Fruit fly (Drosophila melanogaster) whole organism, adult: ENCODE results near the gene Dnaaf5.

Experiments used
- CG11617 ChIP-seq: fragments of 200-800 bp; sonication (Bioruptor generic); optimal IDR thresholded peaks from 2 replicates; lab custom pipeline; 2017; ENCODE audit warnings: mild to moderate bottlenecking, missing biosample characterization, missing genetic modification reagents, missing genetic modification characterization
- CG12768 ChIP-seq: fragments of 200-800 bp; sonication (Bioruptor generic); optimal IDR thresholded peaks from 2 replicates; lab custom pipeline; 2017; ENCODE audit warnings: missing biosample characterization, missing genetic modification characterization, mild to moderate bottlenecking, moderate library complexity, missing genetic modification reagents
- CG14711 ChIP-seq: fragments of 200-800 bp; sonication (Bioruptor generic); optimal IDR thresholded peaks from 2 replicates; lab custom pipeline; 2018; ENCODE audit warnings: missing biosample characterization, mild to moderate bottlenecking, missing genetic modification characterization, moderate library complexity
- CG1620 ChIP-seq: fragments of 200-800 bp; sonication (Bioruptor generic); optimal IDR thresholded peaks from 2 replicates; lab custom pipeline; 2016; ENCODE audit warnings: missing biosample characterization, missing genetic modification characterization
- CG33017 ChIP-seq: fragments of 200-800 bp; sonication (Bioruptor generic); optimal IDR thresholded peaks from 2 replicates; lab custom pipeline; 2018; ENCODE audit warnings: missing biosample characterization, mild to moderate bottlenecking, missing genetic modification characterization, moderate library complexity
- CG5204 ChIP-seq: fragments of 200-800 bp; sonication (Bioruptor generic); optimal IDR thresholded peaks from 2 replicates; lab custom pipeline; 2016; ENCODE audit warnings: missing biosample characterization, missing genetic modification characterization
- CG7045 ChIP-seq: fragments of 200-800 bp; sonication (Bioruptor generic); optimal IDR thresholded peaks from 2 replicates; lab custom pipeline; 2017; ENCODE audit warnings: missing biosample characterization, mild to moderate bottlenecking, missing genetic modification characterization
- CG7101 ChIP-seq: fragments of 200-800 bp; sonication (Bioruptor generic); optimal IDR thresholded peaks from 2 replicates; lab custom pipeline; 2018; ENCODE audit warnings: missing biosample characterization, mild to moderate bottlenecking, missing genetic modification characterization, moderate library complexity
- Clk ChIP-seq: fragments of 200-800 bp; sonication (Bioruptor generic); optimal IDR thresholded peaks from 2 replicates; lab custom pipeline; 2017; ENCODE audit warnings: missing biosample characterization, missing genetic modification characterization
- Crg-1 ChIP-seq: fragments of 200-800 bp; sonication (Bioruptor generic); optimal IDR thresholded peaks from 2 replicates; lab custom pipeline; 2016; ENCODE audit warnings: missing biosample characterization, missing genetic modification characterization
- Hr96 ChIP-seq: fragments of 200-800 bp; sonication (Bioruptor generic); optimal IDR thresholded peaks from 2 replicates; lab custom pipeline; 2016; ENCODE audit warnings: missing biosample characterization, missing genetic modification characterization
- Mnt ChIP-seq: fragments of 200-800 bp; sonication (Bioruptor generic); optimal IDR thresholded peaks from 2 replicates; lab custom pipeline; 2016; ENCODE audit warnings: missing biosample characterization, mild to moderate bottlenecking, missing genetic modification characterization
- bab1 ChIP-seq: fragments of 200-800 bp; sonication (Bioruptor generic); optimal IDR thresholded peaks from 3 replicates; lab custom pipeline; 2019; ENCODE audit warnings: missing biosample characterization, mild to moderate bottlenecking, missing genetic modification characterization, moderate library complexity
- cic ChIP-seq: fragments of 200-800 bp; sonication (Bioruptor generic); optimal IDR thresholded peaks from 2 replicates; lab custom pipeline; 2017; ENCODE audit warnings: missing biosample characterization, mild to moderate bottlenecking, missing genetic modification characterization, moderate library complexity
- cnc ChIP-seq, 2 experiments: fragments of >200 bp; optimal IDR thresholded peaks; 2 replicates each; lab custom pipeline; 2017
- kay ChIP-seq: fragments of 200-800 bp; sonication (Bioruptor generic); peaks from one replicate; lab custom pipeline; 2016; ENCODE audit warnings: missing biosample characterization, missing genetic modification characterization, borderline replicate concordance
- ovo ChIP-seq: fragments of 200-800 bp; sonication (Bioruptor generic); optimal IDR thresholded peaks from 2 replicates; lab custom pipeline; 2016; ENCODE audit warnings: missing biosample characterization, missing genetic modification characterization
- pad ChIP-seq: fragments of 200-800 bp; sonication (Bioruptor generic); optimal IDR thresholded peaks from 3 replicates; lab custom pipeline; 2017; ENCODE audit warnings: missing biosample characterization, missing genetic modification characterization, mild to moderate bottlenecking, moderate library complexity, missing genetic modification reagents
- tj ChIP-seq: fragments of 200-800 bp; sonication (Bioruptor generic); optimal IDR thresholded peaks from 3 replicates; lab custom pipeline; 2017; ENCODE audit warnings: missing biosample characterization, mild to moderate bottlenecking, missing genetic modification characterization, moderate library complexity
- toe ChIP-seq: fragments of 200-800 bp; sonication (Bioruptor generic); optimal IDR thresholded peaks from 2 replicates; lab custom pipeline; 2016; ENCODE audit warnings: missing biosample characterization, missing genetic modification characterization

The Dnaaf5 gene

DNA sequence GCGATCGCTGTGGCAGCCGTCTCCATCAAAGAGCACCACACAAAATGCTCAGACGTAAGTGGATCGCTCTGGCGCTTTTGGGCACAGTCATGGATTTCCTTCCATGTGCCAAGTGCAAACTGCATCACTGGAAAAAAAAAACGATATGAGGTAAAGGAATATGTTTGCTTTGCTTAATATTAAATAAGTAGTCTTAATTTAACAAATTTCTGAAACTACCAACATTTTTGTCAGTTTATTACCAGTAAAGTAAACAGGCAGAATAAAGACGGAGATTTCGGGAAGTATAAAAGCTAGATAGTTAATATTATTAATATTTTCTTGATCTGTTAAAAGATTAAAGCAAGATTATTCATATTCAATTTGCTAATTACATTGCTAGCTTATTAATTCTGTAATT, 22.9 kb upstream of the Dnaaf5 start:
- TF ChIP-seq kay (GFP tag; lab: Kevin White, UChicago) (no peak), CG5204 (GFP tag; lab: Kevin White, UChicago) (no peak), CG14711 (tag; lab: Kevin White, UChicago) (no peak), Hr96 (no peak), CG12768 (GFP tag; lab: Kevin White, UChicago) (no peak), toe (GFP tag; lab: Kevin White, UChicago) (no peak), Mnt (GFP tag; lab: Kevin White, UChicago) (no peak)

DNA sequence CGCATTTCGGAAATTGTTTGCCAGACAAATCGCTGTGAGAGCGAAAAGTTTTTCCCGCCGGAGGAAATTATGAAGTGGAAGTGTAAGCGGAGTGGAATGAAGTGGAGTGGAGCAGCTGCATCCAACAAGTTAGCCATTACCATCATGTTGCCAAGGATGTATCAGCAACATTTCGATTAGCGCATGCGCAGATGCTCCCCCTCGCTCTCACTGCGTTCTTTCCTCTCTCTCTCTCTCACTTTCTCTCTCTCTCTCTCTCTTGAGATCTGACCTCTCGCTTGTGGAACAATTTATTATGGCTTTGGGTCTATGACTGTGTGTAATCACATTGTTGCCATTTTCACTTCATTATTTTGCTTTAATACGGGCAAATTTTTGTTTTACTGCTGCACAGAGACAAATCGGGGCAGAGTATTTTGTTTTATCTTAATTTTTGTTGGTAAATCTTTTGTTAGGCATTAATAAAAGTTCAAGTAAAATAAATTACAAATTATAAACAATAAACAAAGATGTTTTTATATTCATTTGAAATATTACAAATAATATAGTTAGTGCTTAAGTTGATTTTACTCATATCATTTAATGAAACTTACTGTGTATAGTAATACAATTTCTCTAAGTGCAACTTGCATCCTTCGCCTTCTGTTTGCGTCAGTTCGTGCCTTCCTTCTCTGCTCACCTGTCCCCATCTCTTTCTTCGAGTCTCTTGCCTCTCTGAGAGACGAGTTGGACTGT, 20.9 kb upstream of the Dnaaf5 start:
- TF ChIP-seq Hr96 (no peak), tj (GFP tag; lab: Kevin White, UChicago) (peak; percentile 35), bab1 (peak; percentile 70), Clk (GFP tag; lab: Kevin White, UChicago) (peak; percentile 44), pad (peak; percentile 42), CG1620 (GFP tag; lab: Kevin White, UChicago) (peak; percentile 6), Crg-1 (GFP tag; lab: Kevin White, UChicago) (no peak), toe (GFP tag; lab: Kevin White, UChicago) (no peak), CG33017 (tag; lab: Kevin White, UChicago) (peak; percentile 87), CG12768 (GFP tag; lab: Kevin White, UChicago) (peak; percentile 76), kay (GFP tag; lab: Kevin White, UChicago) (no peak), cnc (optimal IDR thresholded peaks at IDR 0.05; lab: Kevin White, UChicago) (no peak), CG7101 (tag; lab: Kevin White, UChicago) (peak; percentile 80), ovo (GFP tag; lab: Kevin White, UChicago) (peak; percentile 5), CG7045 (GFP tag; lab: Kevin White, UChicago) (peak; percentile 88), CG14711 (tag; lab: Kevin White, UChicago) (peak; percentile 79), CG5204 (GFP tag; lab: Kevin White, UChicago) (peak; percentile 39), Mnt (GFP tag; lab: Kevin White, UChicago) (no peak), cic (GFP tag; lab: Kevin White, UChicago) (no peak), CG11617 (GFP tag; lab: Kevin White, UChicago) (peak; percentile 66)

DNA sequence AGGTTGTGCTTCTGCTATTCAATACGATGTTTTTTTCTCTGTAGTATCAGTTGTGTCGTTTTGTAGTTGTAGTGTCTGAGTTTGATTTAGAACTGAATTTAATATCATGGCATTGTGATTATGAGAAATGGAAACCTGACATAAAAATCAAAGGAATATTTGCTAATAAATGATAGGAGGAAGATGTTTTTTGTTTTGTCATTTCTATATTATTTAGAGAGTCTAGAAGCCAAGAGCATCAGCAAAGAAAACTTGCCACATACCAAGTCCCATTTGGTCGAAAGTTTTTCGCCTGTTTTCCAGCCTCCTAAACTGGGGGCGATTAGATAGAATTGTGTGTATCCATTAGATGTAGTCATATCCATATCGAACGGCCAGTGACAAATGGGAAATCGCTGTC, 20.0 kb upstream of the Dnaaf5 start, which contains the start of gene soti:
soti (minus strand) TSS at position 101 of the 400 bp plus-strand sequence.
- TF ChIP-seq cnc (optimal IDR thresholded peaks at IDR 0.05; lab: Kevin White, UChicago) (no peak), CG33017 (tag; lab: Kevin White, UChicago) (no peak), CG7101 (tag; lab: Kevin White, UChicago) (no peak), CG7045 (GFP tag; lab: Kevin White, UChicago) (no peak), ovo (GFP tag; lab: Kevin White, UChicago) (no peak)

DNA sequence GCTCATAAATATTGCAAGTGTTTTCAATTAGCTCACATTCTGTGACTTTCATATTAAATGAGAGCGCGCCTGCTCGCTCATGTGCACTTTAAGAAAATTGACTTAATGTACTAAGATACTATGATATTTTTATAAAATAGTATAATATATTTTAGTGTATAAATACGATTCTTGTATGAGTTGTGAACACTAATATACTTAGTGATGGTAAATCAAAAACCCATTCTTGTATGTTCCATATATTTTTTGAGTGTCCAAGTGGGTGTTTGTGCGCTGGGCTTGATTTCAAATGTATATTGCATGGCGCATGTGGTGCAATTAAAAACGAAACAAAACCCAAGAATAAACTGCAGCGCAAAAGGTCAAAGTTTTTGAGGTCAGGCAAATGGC, 12.2 kb upstream of the Dnaaf5 start:
- TF ChIP-seq CG33017 (tag; lab: Kevin White, UChicago) = peak; percentile 40
- no peak for TF ChIP-seq CG5204 (GFP tag; lab: Kevin White, UChicago)
- peak; percentile 42 for TF ChIP-seq kay (GFP tag; lab: Kevin White, UChicago)
- no peak for TF ChIP-seq CG7101 (tag; lab: Kevin White, UChicago)
- TF ChIP-seq CG14711 (tag; lab: Kevin White, UChicago) = peak; percentile 32

DNA sequence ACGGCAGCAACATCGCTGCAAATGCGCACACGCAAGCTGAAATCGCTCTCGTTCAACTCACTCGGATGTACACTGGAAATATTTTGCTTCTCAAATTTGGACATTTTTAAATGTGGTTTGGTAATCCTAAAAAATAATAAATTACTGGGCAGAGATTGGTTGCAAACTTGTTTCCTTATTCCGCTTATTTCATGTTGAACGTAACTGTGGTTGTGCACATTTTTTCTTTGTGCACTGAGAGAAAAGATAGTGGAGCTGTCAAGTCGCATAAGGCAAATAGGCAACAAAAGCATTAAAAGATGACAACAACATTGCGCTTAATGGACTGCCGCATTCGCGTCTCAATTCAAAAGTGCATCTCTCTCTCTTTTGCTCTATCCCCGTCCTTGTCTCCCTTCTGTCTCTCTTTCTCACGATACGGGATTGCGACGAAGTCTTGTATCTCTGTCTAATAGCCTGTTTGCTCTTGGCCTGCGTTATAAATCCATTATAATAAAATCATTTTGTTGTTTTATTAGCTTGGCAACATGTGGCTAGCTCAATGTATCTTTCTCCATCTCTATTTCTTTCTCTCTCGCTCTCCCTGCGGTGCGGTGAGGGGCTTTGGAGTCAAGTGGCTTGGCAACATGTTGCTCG, 11.7 kb upstream of the Dnaaf5 start:
- TF ChIP-seq tj (GFP tag; lab: Kevin White, UChicago) (peak; percentile 79), CG14711 (tag; lab: Kevin White, UChicago) (peak; percentile 50), Crg-1 (GFP tag; lab: Kevin White, UChicago) (no peak), toe (GFP tag; lab: Kevin White, UChicago) (no peak), bab1 (no peak), Mnt (GFP tag; lab: Kevin White, UChicago) (no peak), CG1620 (GFP tag; lab: Kevin White, UChicago) (peak; percentile 20), CG33017 (tag; lab: Kevin White, UChicago) (peak; percentile 77), CG11617 (GFP tag; lab: Kevin White, UChicago) (peak; percentile 67), kay (GFP tag; lab: Kevin White, UChicago) (peak; percentile 65), Hr96 (peak; percentile 77), CG5204 (GFP tag; lab: Kevin White, UChicago) (peak; percentile 74), CG12768 (GFP tag; lab: Kevin White, UChicago) (no peak), CG7045 (GFP tag; lab: Kevin White, UChicago) (peak; percentile 58), pad (no peak), cnc (optimal IDR thresholded peaks at IDR 0.05; lab: Kevin White, UChicago) (no peak), cic (GFP tag; lab: Kevin White, UChicago) (no peak), CG7101 (tag; lab: Kevin White, UChicago) (peak; percentile 58), ovo (GFP tag; lab: Kevin White, UChicago) (no peak)

DNA sequence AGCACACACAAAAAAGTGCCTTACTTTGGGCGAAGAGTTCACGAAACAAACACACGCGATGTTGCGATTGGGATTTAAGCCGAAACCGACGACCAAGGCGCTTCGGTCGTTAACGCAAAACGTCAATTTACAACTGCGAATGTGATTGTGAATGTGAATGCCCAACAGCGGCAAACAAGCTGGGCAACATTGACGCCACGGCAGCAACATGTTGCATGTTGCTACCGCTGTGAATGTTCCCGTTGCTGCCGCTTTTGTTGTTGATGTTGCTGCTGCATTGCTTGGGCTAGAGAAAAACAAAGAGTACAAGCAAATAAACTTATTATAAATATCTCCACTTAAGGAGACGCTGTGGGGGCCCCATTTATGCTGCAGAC, 11.2 kb upstream of the Dnaaf5 start, which contains the start of gene NK7.1:
NK7.1 (minus strand) TSS at position 137 of the 377 bp plus-strand sequence.
- TF ChIP-seq cic (GFP tag; lab: Kevin White, UChicago) (no peak), CG14711 (tag; lab: Kevin White, UChicago) (no peak), CG1620 (GFP tag; lab: Kevin White, UChicago) (no peak)
